Worm (Caenorhabditis elegans) whole organism, young adult: ENCODE results near the gene F20D6.2.

ENCODE experiments used
- B0336.3 ChIP-seq: fragments of 200-800 bp; sonication (Bioruptor generic); IDR thresholded peaks from 2 replicates; pipeline ENCODE4 v1.3.6; 2022; ENCODE audit warnings: missing genetic modification characterization, missing compliant biosample characterization
- D2030.7 ChIP-seq: fragments of 200-800 bp; sonication (Bioruptor generic); IDR thresholded peaks from 2 replicates; pipeline ENCODE4 v1.3.6; 2022; ENCODE audit warnings: missing genetic modification reagents, missing genetic modification characterization, missing compliant biosample characterization
- K11D2.4 ChIP-seq: fragments of 200-800 bp; sonication (Bioruptor generic); IDR thresholded peaks from 2 replicates; pipeline ENCODE4 v1.3.6; 2022; ENCODE audit warnings: missing genetic modification reagents, missing genetic modification characterization, missing compliant biosample characterization
- ama-1 ChIP-seq, 3 experiments: fragments of 150-350 bp in 1 of 3; sonication (generic microtip) in 2 of 3; optimal IDR thresholded peaks; 2 replicates each; lab custom pipeline; 2014 to 2018; ENCODE audit warnings: missing biosample characterization in 2 of 3, missing genetic modification characterization in 2 of 3, missing genetic modification reagents in 2 of 3
- atf-7 ChIP-seq: sonication (generic microtip); optimal IDR thresholded peaks from 2 replicates; lab custom pipeline; 2017; ENCODE audit warnings: mild to moderate bottlenecking, missing genetic modification characterization, missing compliant biosample characterization
- dox-1 ChIP-seq: fragments of 200-800 bp; sonication (Bioruptor generic); IDR thresholded peaks from 2 replicates; pipeline ENCODE4 v1.3.6; 2022; ENCODE audit warnings: missing genetic modification reagents, missing genetic modification characterization, missing compliant biosample characterization
- ets-4 ChIP-seq: fragments of 200-800 bp; sonication (Bioruptor generic); optimal IDR thresholded peaks from 2 replicates; lab custom pipeline; 2018; ENCODE audit warnings: mild to moderate bottlenecking, missing genetic modification characterization, missing compliant biosample characterization
- fkh-3 ChIP-seq: sonication (generic microtip); optimal IDR thresholded peaks from 2 replicates; lab custom pipeline; 2016; ENCODE audit warnings: mild to moderate bottlenecking, missing genetic modification characterization, missing compliant biosample characterization
- gei-17 ChIP-seq: fragments of 200-800 bp; sonication (Bioruptor generic); optimal IDR thresholded peaks from 2 replicates; lab custom pipeline; 2018; ENCODE audit warnings: mild to moderate bottlenecking, missing genetic modification characterization, missing compliant biosample characterization
- hsf-1 ChIP-seq: fragments of 200-800 bp; sonication (Bioruptor generic); IDR thresholded peaks from 2 replicates; pipeline ENCODE4 v1.3.6; 2022; ENCODE audit warnings: missing genetic modification reagents, missing genetic modification characterization, missing compliant biosample characterization
- lin-26 ChIP-seq: fragments of 200-800 bp; sonication (Bioruptor generic); IDR thresholded peaks from 2 replicates; pipeline ENCODE4 v1.3.6; 2022; ENCODE audit warnings: missing genetic modification reagents, missing genetic modification characterization, missing compliant biosample characterization
- tbp1 ChIP-seq: fragments of 200-800 bp; sonication (Bioruptor generic); optimal IDR thresholded peaks from 2 replicates; lab custom pipeline; 2018; ENCODE audit warnings: mild to moderate bottlenecking, missing genetic modification characterization, missing compliant biosample characterization
- ztf-6 ChIP-seq: fragments of 200-800 bp; sonication (Bioruptor generic); IDR thresholded peaks from 2 replicates; pipeline ENCODE4 v1.3.6; 2022; ENCODE audit warnings: missing genetic modification reagents, missing genetic modification characterization, missing compliant biosample characterization

DNA sequence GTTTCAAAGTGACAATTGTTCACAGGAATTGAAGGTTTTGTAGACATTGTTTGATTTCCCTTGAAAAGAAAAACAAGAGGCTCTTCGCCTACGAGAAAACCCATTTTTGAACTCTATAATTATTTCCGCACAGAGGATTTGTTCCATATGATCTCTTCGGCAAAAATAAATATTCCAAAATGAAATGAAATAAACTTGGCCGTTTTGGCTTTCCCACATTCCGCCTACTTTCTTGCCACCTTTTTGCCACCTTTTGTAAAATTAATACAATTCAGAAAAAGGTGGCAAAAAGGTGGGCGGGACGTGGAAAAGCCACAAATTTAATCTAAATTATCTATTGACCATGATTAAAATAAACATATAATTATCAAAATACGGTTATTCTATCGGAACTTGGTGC lies 2.6 kb downstream of the F20D6.2 start, which contains the start of gene F20D6.15:
- TF ChIP-seq K11D2.4 (no peak), B0336.3 (GFP tag; lab: Robert Waterston, UW) (no peak), ama-1 (optimal IDR thresholded peaks at IDR 0.05; lab: Kevin White, UChicago) (no peak), ama-1 (GFP tag; optimal IDR thresholded peaks at IDR 0.05; lab: Kevin White, UChicago) (no peak), D2030.7 (GFP tag; lab: Robert Waterston, UW) (no peak), gei-17 (GFP tag; lab: Kevin White, UChicago) (no peak), dox-1 (no peak), ets-4 (no peak), tbp1 (no peak), atf-7 (tag; lab: Kevin White, UChicago) (no peak), hsf-1 (GFP tag; lab: Robert Waterston, UW) (no peak), fkh-3 (tag; lab: Kevin White, UChicago) (no peak), ztf-6 (no peak), lin-26 (GFP tag; lab: Robert Waterston, UW) (no peak)
